Worm (Caenorhabditis elegans): ENCODE measurements around the gene ceh-24.
A peak's percentile ranks its signal among the peaks of the same experiment; 100 is the strongest.

ceh-24 gene

DNA sequence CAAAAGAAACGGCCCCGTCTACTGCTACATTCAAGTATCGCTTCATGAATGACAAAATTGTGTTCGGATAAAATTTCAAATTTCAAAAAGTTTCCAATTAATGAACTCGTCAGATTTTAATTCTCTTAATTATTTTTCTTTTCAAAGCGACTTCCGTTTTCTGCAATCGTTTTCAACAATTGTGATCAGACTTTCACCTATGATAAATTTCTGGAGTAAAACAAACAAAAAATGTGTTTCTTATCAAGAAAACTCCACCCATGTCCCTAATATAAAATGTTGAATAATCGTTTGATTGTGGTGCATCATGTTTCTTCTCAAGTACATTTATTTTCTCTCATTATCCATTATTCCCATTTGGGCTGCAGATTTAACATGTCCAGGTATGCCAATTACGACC, 41.8 kb upstream of the ceh-24 start, which contains the start of gene F20G2.5:
F20G2.5 (plus strand) TSS at position 301 of the 400 bp plus-strand sequence.
- TF ChIP-seq ceh-34 (tag; optimal IDR thresholded peaks at IDR 0.05) = no peak
- TF ChIP-seq sdc-2 (tag; optimal IDR thresholded peaks at IDR 0.05) = no peak
- no peak for TF ChIP-seq lin-11 (tag; optimal IDR thresholded peaks at IDR 0.05)

- no peak for TF ChIP-seq fkh-6 (tag; optimal IDR thresholded peaks at IDR 0.05)
- no peak for TF ChIP-seq lin-11 (tag; optimal IDR thresholded peaks at IDR 0.05)
- no peak for TF ChIP-seq unc-55 (GFP tag; optimal IDR thresholded peaks at IDR 0.05)
- TF ChIP-seq ceh-22 (tag; optimal IDR thresholded peaks at IDR 0.05) = no peak
- no peak for TF ChIP-seq nhr-11 (tag; optimal IDR thresholded peaks at IDR 0.05)
- TF ChIP-seq ceh-31 (tag; optimal IDR thresholded peaks at IDR 0.05) = no peak
- TF ChIP-seq odd-2 (tag; optimal IDR thresholded peaks at IDR 0.05) = no peak
- no peak for TF ChIP-seq pax-1 (tag; optimal IDR thresholded peaks at IDR 0.05)
- TF ChIP-seq ceh-48 (tag; optimal IDR thresholded peaks at IDR 0.05) = no peak
- TF ChIP-seq unc-42 (tag; optimal IDR thresholded peaks at IDR 0.05) = no peak
- TF ChIP-seq sox-2 (GFP tag; IDR thresholded peaks at IDR 0.05) = no peak
- TF ChIP-seq pha-4 (tag; optimal IDR thresholded peaks at IDR 0.05) = no peak
These were observed 37.5 kb upstream of the ceh-24 start, which contains the start of gene F53C11.1 for ce11 chrV:13775529-13775928. F53C11.1 (plus strand) TSS chrV:13775796.

- TF ChIP-seq npax-4 (tag; optimal IDR thresholded peaks at IDR 0.05) = no peak
- TF ChIP-seq elt-4 (tag; optimal IDR thresholded peaks at IDR 0.05) = no peak
- no peak for TF ChIP-seq tbx-2 (tag; optimal IDR thresholded peaks at IDR 0.05)
- TF ChIP-seq ceh-34 (tag; optimal IDR thresholded peaks at IDR 0.05) = no peak
- peak; percentile 17 for TF ChIP-seq unc-55 (GFP tag; optimal IDR thresholded peaks at IDR 0.05)
- no peak for TF ChIP-seq sdc-2 (tag; optimal IDR thresholded peaks at IDR 0.05)
These were observed 35.2 kb upstream of the ceh-24 start, which contains the start of gene F53C11.9 for ce11 chrV:13777857-13778256. F53C11.9 (plus strand) TSS chrV:13778015.

- no peak for TF ChIP-seq pax-1 (tag; optimal IDR thresholded peaks at IDR 0.05)
- TF ChIP-seq ttx-3 (tag; optimal IDR thresholded peaks at IDR 0.05) = no peak
- no peak for TF ChIP-seq nfya-1 (tag; optimal IDR thresholded peaks at IDR 0.05)
- TF ChIP-seq odd-2 (tag; optimal IDR thresholded peaks at IDR 0.05) = no peak
- TF ChIP-seq elt-2 (tag; optimal IDR thresholded peaks at IDR 0.05) = no peak
- no peak for TF ChIP-seq ceh-9 (tag; optimal IDR thresholded peaks at IDR 0.05)
- no peak for TF ChIP-seq pha-4 (tag; optimal IDR thresholded peaks at IDR 0.05)
- TF ChIP-seq ceh-31 (tag; optimal IDR thresholded peaks at IDR 0.05) = no peak
- no peak for TF ChIP-seq unc-3 (GFP tag; conservative IDR thresholded peaks at IDR 0.05)
- no peak for TF ChIP-seq unc-3 (tag; optimal IDR thresholded peaks at IDR 0.05)
- no peak for TF ChIP-seq K09A11.1 (tag; optimal IDR thresholded peaks at IDR 0.05; ENCODE audit: insufficient read depth)
- no peak for TF ChIP-seq hlh-8 (tag; optimal IDR thresholded peaks at IDR 0.05)
- TF ChIP-seq mec-3 (tag; optimal IDR thresholded peaks at IDR 0.05; ENCODE audit: borderline replicate concordance) = no peak
- TF ChIP-seq ets-4 (tag; optimal IDR thresholded peaks at IDR 0.05) = no peak
- no peak for TF ChIP-seq fkh-6 (tag; optimal IDR thresholded peaks at IDR 0.05)
- no peak for TF ChIP-seq ceh-19 (GFP tag; optimal IDR thresholded peaks at IDR 0.05)
- TF ChIP-seq rnt-1 (tag; optimal IDR thresholded peaks at IDR 0.05) = no peak
- no peak for TF ChIP-seq ztf-16 (tag; optimal IDR thresholded peaks at IDR 0.05)
- no peak for TF ChIP-seq C38D4.7 (GFP tag; optimal IDR thresholded peaks at IDR 0.05)
These were observed 32.1 kb upstream of the ceh-24 start for ce11 chrV:13780902-13781301.

ce11 chrV:13782190-13782589, 30.8 kb upstream of the ceh-24 start, which contains the start of gene decr-1.1:
decr-1.1 (plus strand) TSS chrV:13782399.
- TF ChIP-seq ceh-48 (tag; optimal IDR thresholded peaks at IDR 0.05) (peak; percentile 3), lim-6 (tag; optimal IDR thresholded peaks at IDR 0.05) (no peak), nfya-1 (tag; optimal IDR thresholded peaks at IDR 0.05) (no peak)

ce11 chrV:13785767-13786166, 27.3 kb upstream of the ceh-24 start:
- TF ChIP-seq dve-1 (tag; optimal IDR thresholded peaks at IDR 0.05) (no peak), odd-2 (tag; optimal IDR thresholded peaks at IDR 0.05) (no peak), elt-4 (tag; optimal IDR thresholded peaks at IDR 0.05) (no peak), pha-2 (tag; optimal IDR thresholded peaks at IDR 0.05) (no peak), dmd-4 (tag; optimal IDR thresholded peaks at IDR 0.05; ENCODE audit: borderline replicate concordance) (no peak), K09A11.1 (tag; optimal IDR thresholded peaks at IDR 0.05; ENCODE audit: insufficient read depth) (no peak), madf-2 (tag; optimal IDR thresholded peaks at IDR 0.05) (no peak)

All from whole organism, late embryonic.